Worm (Caenorhabditis elegans): ENCODE data around the gene osm-5.

ce11 chrX:2990145-2990544 lies 6.1 kb downstream of the osm-5 start:
- TF ChIP-seq Y79H2A.3 (GFP tag; conservative IDR thresholded peaks at IDR 0.05) (no peak), unc-62 (GFP tag; optimal IDR thresholded peaks at IDR 0.05) (no peak), nhr-80 (tag; optimal IDR thresholded peaks at IDR 0.05) (no peak), bed-2 (GFP tag; IDR thresholded peaks at IDR 0.05) (no peak), ceh-79 (tag; optimal IDR thresholded peaks at IDR 0.05) (no peak), ceh-91 (GFP tag; IDR thresholded peaks at IDR 0.05) (no peak), pha-4 (tag; optimal IDR thresholded peaks at IDR 0.05) (no peak), unc-130 (GFP tag; optimal IDR thresholded peaks at IDR 0.05) (no peak), madf-8 (GFP tag; conservative IDR thresholded peaks at IDR 0.05) (no peak), snpc-1.3 (tag; optimal IDR thresholded peaks at IDR 0.05; ENCODE audit: insufficient read depth) (no peak), ekl-4 (GFP tag; IDR thresholded peaks at IDR 0.05) (no peak)
